Fruit fly (Drosophila melanogaster): Measurements from ENCODE around the gene oc.
A peak's percentile ranks its signal among the peaks of the same experiment; 100 is the strongest.

The oc gene

DNA sequence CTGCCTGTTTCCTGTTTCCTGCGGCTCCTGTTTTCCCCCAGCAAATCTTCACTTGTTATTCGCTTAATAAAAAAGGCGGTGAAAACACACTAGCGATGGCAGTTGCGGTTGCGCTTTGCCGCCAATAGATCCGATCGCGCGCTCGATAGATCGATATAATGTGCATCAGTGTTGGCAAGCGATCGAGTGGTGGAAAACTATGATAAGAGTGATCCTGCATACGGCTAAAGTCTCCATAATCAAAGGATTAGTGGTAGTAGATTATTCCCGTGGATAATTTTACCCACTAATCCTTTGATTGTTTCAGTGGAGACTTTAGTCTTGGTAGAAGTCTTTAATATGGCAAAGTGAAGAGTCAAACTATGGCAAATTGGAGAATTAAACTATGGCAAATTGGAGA lies 44.3 kb downstream of the oc start, which contains the start of gene Caf1-180 (continued):
- TF ChIP-seq dm (GFP tag; optimal IDR thresholded peaks at IDR 0.05) (no peak), chm (GFP tag; IDR thresholded peaks at IDR 0.05) (no peak), Bgb (GFP tag; IDR thresholded peaks at IDR 0.05; ENCODE audit: partially characterized antibody) (peak; percentile 87), CG31441 (GFP tag; IDR thresholded peaks at IDR 0.05) (no peak), bowl (GFP tag; IDR thresholded peaks at IDR 0.05) (no peak), Atf3 (GFP tag; optimal IDR thresholded peaks at IDR 0.05) (no peak), CG14441 (GFP tag; IDR thresholded peaks at IDR 0.05) (no peak), CG8478 (optimal IDR thresholded peaks at IDR 0.05) (no peak), CG6791 (GFP tag; IDR thresholded peaks at IDR 0.05; ENCODE audit: partially characterized antibody) (peak; percentile 83), CG12219 (GFP tag; optimal IDR thresholded peaks at IDR 0.05) (no peak), twi (tag; optimal IDR thresholded peaks at IDR 0.05) (no peak), ato (GFP tag; IDR thresholded peaks at IDR 0.05; ENCODE audit: partially characterized antibody) (peak; percentile 54; the same call in 1 of the 2 replicates), Doc3 (GFP tag; IDR thresholded peaks at IDR 0.05; ENCODE audit: partially characterized antibody) (peak; percentile 63), Hr51 (GFP tag; optimal IDR thresholded peaks at IDR 0.05) (no peak), Ets65A (GFP tag) (peak; percentile 94), fd64A (GFP tag; optimal IDR thresholded peaks at IDR 0.05) (no peak), hkb (optimal IDR thresholded peaks at IDR 0.05) (no peak), hkb (GFP tag; IDR thresholded peaks at IDR 0.05) (no peak), CG33557 (GFP tag; optimal IDR thresholded peaks at IDR 0.05) (no peak), ftz-f1 (GFP tag; optimal IDR thresholded peaks at IDR 0.05) (peak; percentile 2), D19B (GFP tag; optimal IDR thresholded peaks at IDR 0.05) (no peak), CG8281 (tag; optimal IDR thresholded peaks at IDR 0.05) (no peak), Myb (GFP tag; optimal IDR thresholded peaks at IDR 0.05) (peak; percentile 68), CG7839 (tag; optimal IDR thresholded peaks at IDR 0.05) (no peak), CG4282 (GFP tag; optimal IDR thresholded peaks at IDR 0.05) (peak; percentile 45), jumu (GFP tag; optimal IDR thresholded peaks at IDR 0.05) (peak; percentile 36), CG9876 (GFP tag; optimal IDR thresholded peaks at IDR 0.05) (peak; percentile 18), phol (tag; optimal IDR thresholded peaks at IDR 0.05) (peak; percentile 43), CG6254 (GFP tag; optimal IDR thresholded peaks at IDR 0.05) (no peak), nerfin-2 (GFP tag; IDR thresholded peaks at IDR 0.05; ENCODE audit: partially characterized antibody) (no peak), pho (GFP tag; optimal IDR thresholded peaks at IDR 0.05) (peak; percentile 45), CG13894 (tag; optimal IDR thresholded peaks at IDR 0.05) (no peak), Side (GFP tag; optimal IDR thresholded peaks at IDR 0.05) (no peak), CG10959 (GFP tag; IDR thresholded peaks at IDR 0.05) (no peak), CG8290 (GFP tag; optimal IDR thresholded peaks at IDR 0.05) (peak; percentile 36), CG8290 (tag; optimal IDR thresholded peaks at IDR 0.05) (peak in 1 of 2 experiments; percentile 8), Doc2 (GFP tag; IDR thresholded peaks at IDR 0.05) (no peak), MBD-R2 (GFP tag; IDR thresholded peaks at IDR 0.05) (peak; percentile 92), CG7963 (GFP tag; IDR thresholded peaks at IDR 0.05; ENCODE audit: partially characterized antibody) (peak; percentile 66; the same call in 1 of the 3 replicates), crol (GFP tag; IDR thresholded peaks at IDR 0.05) (no peak), unc-4 (GFP tag; IDR thresholded peaks at IDR 0.05; ENCODE audit: partially characterized antibody) (peak; percentile 75), sug (tag; optimal IDR thresholded peaks at IDR 0.05) (no peak), sd (tag; optimal IDR thresholded peaks at IDR 0.05) (no peak), ttk (GFP tag; IDR thresholded peaks at IDR 0.05) (no peak), Dbx (GFP tag; IDR thresholded peaks at IDR 0.05) (0 out of 3 replicates have a peak, but pooled peaks have one; percentile 12), psq (GFP tag; optimal IDR thresholded peaks at IDR 0.05) (no peak), lilli (GFP tag; optimal IDR thresholded peaks at IDR 0.05) (peak; percentile 13), inv (GFP tag; IDR thresholded peaks at IDR 0.05; ENCODE audit: partially characterized antibody) (peak; percentile 78), row (GFP tag; IDR thresholded peaks at IDR 0.05) (peak; percentile 36; the same call in 2 of the 3 replicates), HmgD (GFP tag; optimal IDR thresholded peaks at IDR 0.05) (peak; percentile 56), cwo (GFP tag; optimal IDR thresholded peaks at IDR 0.05) (no peak), CG3838 (GFP tag; optimal IDR thresholded peaks at IDR 0.05) (no peak)
